Worm (Caenorhabditis elegans) whole organism, L3 larva: ENCODE results near the gene Y73B6BL.29.

Source experiments
- ZK546.5 ChIP-seq: sonication (generic microtip); optimal IDR thresholded peaks from 2 replicates; lab custom pipeline; 2017; ENCODE audit warnings: missing biosample characterization, missing genetic modification characterization
- ceh-82 ChIP-seq: fragments of 150-350 bp; optimal IDR thresholded peaks from 2 replicates; lab custom pipeline; 2014; ENCODE audit warnings: missing biosample characterization, missing genetic modification characterization
- fkh-10 ChIP-seq: sonication (generic microtip); optimal IDR thresholded peaks from 2 replicates; lab custom pipeline; 2017; ENCODE audit warnings: missing biosample characterization, missing genetic modification reagents, missing genetic modification characterization
- fos-1 ChIP-seq: fragments of 150-350 bp; optimal IDR thresholded peaks from 2 replicates; lab custom pipeline; 2014; ENCODE audit warnings: missing biosample characterization, missing genetic modification characterization
- lin-39 ChIP-seq: fragments of 150-350 bp; optimal IDR thresholded peaks from 2 replicates; lab custom pipeline; 2018; ENCODE audit warnings: missing biosample characterization, missing genetic modification reagents, missing genetic modification characterization
- mdl-1 ChIP-seq: fragments of 150-350 bp; optimal IDR thresholded peaks from 2 replicates; lab custom pipeline; 2014; ENCODE audit warnings: missing biosample characterization, missing genetic modification characterization
- nhr-11 ChIP-seq: fragments of 150-350 bp; optimal IDR thresholded peaks from 2 replicates; lab custom pipeline; 2014; ENCODE audit warnings: missing biosample characterization, missing genetic modification characterization
- nhr-237 ChIP-seq: fragments of 150-350 bp; optimal IDR thresholded peaks from 2 replicates; lab custom pipeline; 2014; ENCODE audit warnings: missing biosample characterization, missing genetic modification characterization
- nhr-25 ChIP-seq: sonication (generic microtip); optimal IDR thresholded peaks from 2 replicates; lab custom pipeline; 2017; ENCODE audit warnings: missing biosample characterization, missing genetic modification characterization
- zag-1 ChIP-seq: fragments of 150-350 bp; optimal IDR thresholded peaks from 2 replicates; lab custom pipeline; 2014; ENCODE audit warnings: missing biosample characterization, missing genetic modification characterization
- ztf-11 ChIP-seq: fragments of 150-350 bp; optimal IDR thresholded peaks from 2 replicates; lab custom pipeline; 2014; ENCODE audit warnings: missing biosample characterization, missing genetic modification characterization

DNA sequence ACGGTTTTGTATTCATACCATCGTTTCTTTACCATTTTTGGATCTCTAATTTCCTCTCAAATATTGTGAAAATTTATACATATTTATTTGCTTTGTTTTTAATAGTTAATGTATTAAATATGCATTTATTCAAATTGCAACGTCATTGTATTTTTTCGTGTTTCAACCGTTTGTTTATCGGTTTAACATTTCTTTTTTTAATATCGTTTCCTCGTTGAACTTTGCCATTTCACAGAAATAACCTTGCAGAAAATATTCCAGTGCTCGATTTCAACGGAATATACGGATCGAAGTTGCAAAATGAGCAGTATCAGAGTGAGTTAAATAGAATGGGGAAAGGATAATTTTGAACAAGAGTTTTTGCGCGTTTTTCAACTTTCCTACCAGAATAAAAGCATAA is 7.6 kb downstream of the Y73B6BL.29 start, which contains the start of gene seu-1:
- TF ChIP-seq ztf-11 (tag; lab: Kevin White, UChicago) (no peak), mdl-1 (tag; lab: Kevin White, UChicago) (no peak), zag-1 (tag; lab: Kevin White, UChicago) (no peak), lin-39 (tag; lab: Kevin White, UChicago) (no peak), ceh-82 (no peak), nhr-237 (tag; lab: Kevin White, UChicago) (no peak), ZK546.5 (tag; lab: Kevin White, UChicago) (no peak), nhr-11 (tag; lab: Kevin White, UChicago) (no peak), nhr-25 (tag; lab: Kevin White, UChicago) (no peak), fos-1 (tag; lab: Kevin White, UChicago) (no peak), fkh-10 (GFP tag; lab: Kevin White, UChicago) (no peak)
